Fruit fly (Drosophila melanogaster) whole organism, prepupa: ENCODE data around the gene rogdi.

Source experiments
- CG11762 ChIP-seq: fragments of 200-800 bp; sonication (Bioruptor generic); optimal IDR thresholded peaks from 3 replicates; lab custom pipeline; 2016; ENCODE audit warnings: missing biosample characterization, missing genetic modification characterization; ENCODE audit not compliant: insufficient read depth
- CG1621 ChIP-seq: fragments of 200-800 bp; sonication (Bioruptor generic); optimal IDR thresholded peaks from 3 replicates; lab custom pipeline; 2018; ENCODE audit warnings: missing biosample characterization, mild to moderate bottlenecking, missing genetic modification characterization
- CG6808 ChIP-seq: fragments of 200-800 bp; sonication (Bioruptor generic); optimal IDR thresholded peaks from 3 replicates; lab custom pipeline; 2017; ENCODE audit warnings: missing biosample characterization, missing genetic modification characterization, mild to moderate bottlenecking, moderate library complexity, missing genetic modification reagents
- CG6854 ChIP-seq: fragments of 200-800 bp; sonication (Bioruptor generic); optimal IDR thresholded peaks from 2 replicates; lab custom pipeline; 2017; ENCODE audit warnings: missing biosample characterization, mild to moderate bottlenecking, missing genetic modification characterization
- Gug ChIP-seq: fragments of 200-800 bp; sonication (Bioruptor generic); IDR thresholded peaks from 2 replicates; pipeline ENCODE4 v1.3.6; 2022; ENCODE audit warnings: missing biosample characterization, missing genetic modification characterization
- Hr39 ChIP-seq: fragments of 200-800 bp; sonication (Bioruptor generic); optimal IDR thresholded peaks from 2 replicates; lab custom pipeline; 2016; ENCODE audit warnings: missing biosample characterization, missing genetic modification characterization
- eg ChIP-seq: fragments of 200-800 bp; sonication (Bioruptor generic); IDR thresholded peaks from 3 replicates; pipeline ENCODE4 v1.3.6; 2022; ENCODE audit warnings: missing biosample characterization, missing genetic modification characterization
- fkh ChIP-seq: fragments of 200-800 bp; sonication (Bioruptor generic); optimal IDR thresholded peaks from 3 replicates; lab custom pipeline; 2017; ENCODE audit warnings: missing biosample characterization, mild to moderate bottlenecking, missing genetic modification characterization, moderate library complexity
- salr ChIP-seq, 2 experiments: fragments of 200-800 bp; sonication (Bioruptor generic); optimal IDR thresholded peaks; 3 replicates each; lab custom pipeline; 2016 to 2018; ENCODE audit warnings: missing biosample characterization in 2 of 2, missing genetic modification characterization in 2 of 2, mild to moderate bottlenecking in 1 of 2

dm6 chr3L:17011351-17012016 lies 37.8 kb upstream of the rogdi start:
- TF ChIP-seq fkh (no peak), CG6808 (no peak), CG6854 (GFP tag; lab: Kevin White, UChicago) (no peak), Hr39 (GFP tag; lab: Kevin White, UChicago) (no peak), Gug (no peak), eg (no peak), salr (GFP tag; optimal IDR thresholded peaks at IDR 0.05; lab: Kevin White, UChicago) (no peak), CG1621 (no peak), CG11762 (GFP tag; lab: Kevin White, UChicago) (no peak)
